Fruit fly (Drosophila melanogaster) whole organism, wandering third instar larva: ENCODE results near the gene Naa80.

Experiments
- Abd-B ChIP-seq: fragments of >200 bp; optimal IDR thresholded peaks from 2 replicates; lab custom pipeline; 2017; ENCODE audit warnings: missing biosample characterization, missing genetic modification characterization
- CG32264 ChIP-seq: fragments of 200-800 bp; sonication (Bioruptor generic); optimal IDR thresholded peaks from 2 replicates; lab custom pipeline; 2016; ENCODE audit warnings: missing biosample characterization, missing genetic modification characterization
- CrebA ChIP-seq: fragments of 200-800 bp; sonication (Bioruptor generic); optimal IDR thresholded peaks from 2 replicates; lab custom pipeline; 2016; ENCODE audit warnings: missing biosample characterization, mild to moderate bottlenecking, missing genetic modification characterization, borderline replicate concordance
- Dfd ChIP-seq: fragments of >200 bp; optimal IDR thresholded peaks from 2 replicates; lab custom pipeline; 2017; ENCODE audit warnings: missing biosample characterization, missing genetic modification characterization
- GATAd ChIP-seq: sonication (Bioruptor generic); optimal IDR thresholded peaks from 2 replicates; lab custom pipeline; 2016; ENCODE audit warnings: missing biosample characterization, missing genetic modification characterization
- Hnf4 ChIP-seq: fragments of 200-800 bp; sonication (Bioruptor generic); optimal IDR thresholded peaks from 2 replicates; lab custom pipeline; 2016; ENCODE audit warnings: missing biosample characterization, mild to moderate bottlenecking, missing genetic modification characterization
- Hr78 ChIP-seq: fragments of >200 bp; optimal IDR thresholded peaks from 2 replicates; lab custom pipeline; 2017; ENCODE audit warnings: missing biosample characterization, missing genetic modification characterization
- Mio ChIP-seq: sonication (Bioruptor generic); optimal IDR thresholded peaks from 2 replicates; lab custom pipeline; 2016; ENCODE audit warnings: missing biosample characterization, missing genetic modification characterization
- Rel ChIP-seq, 2 experiments: fragments of 200-800 bp; sonication (Bioruptor generic) in 1 of 2; optimal IDR thresholded peaks; 2 replicates in 1 of 2; 3 replicates in 1 of 2; lab custom pipeline; 2016 to 2019; ENCODE audit warnings: mild to moderate bottlenecking in 2 of 2, missing biosample characterization in 2 of 2, missing genetic modification characterization in 2 of 2, moderate library complexity in 1 of 2
- psq ChIP-seq: fragments of 200-800 bp; sonication (Bioruptor generic); optimal IDR thresholded peaks from 3 replicates; lab custom pipeline; 2017; ENCODE audit warnings: missing biosample characterization, mild to moderate bottlenecking, missing genetic modification characterization, moderate library complexity
- sv ChIP-seq: fragments of 200-800 bp; sonication (Bioruptor generic); optimal IDR thresholded peaks from 3 replicates; lab custom pipeline; 2016; ENCODE audit warnings: missing biosample characterization, missing genetic modification characterization
- usp ChIP-seq: fragments of >200 bp; optimal IDR thresholded peaks from 2 replicates; lab custom pipeline; 2017; ENCODE audit warnings: missing biosample characterization, missing genetic modification characterization

DNA sequence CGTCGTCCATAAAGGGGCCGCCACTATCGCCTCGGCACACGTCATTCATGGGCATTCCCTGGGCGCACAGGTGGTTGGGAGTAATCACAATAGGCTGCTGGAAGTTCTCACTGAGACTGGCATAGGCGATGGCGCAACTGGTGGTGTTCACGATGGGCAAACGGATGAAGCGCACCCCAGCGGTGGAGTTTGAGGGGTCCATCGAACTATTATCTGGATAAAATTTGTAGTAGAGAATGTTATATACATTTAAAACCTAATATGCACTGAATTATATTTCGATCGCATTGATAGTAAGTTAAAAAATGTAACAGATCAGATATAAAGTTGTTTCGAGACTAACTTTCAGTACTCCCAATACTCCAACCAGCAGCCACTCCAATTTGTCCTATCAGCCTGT is 24.4 kb upstream of the Naa80 start, which contains the start of gene CG31415:
- TF ChIP-seq CrebA (GFP tag; lab: Kevin White, UChicago), result no peak
- no peak for TF ChIP-seq Abd-B (GFP tag; lab: Kevin White, UChicago)
- no peak for TF ChIP-seq Hr78
- TF ChIP-seq psq (GFP tag; lab: Kevin White, UChicago), result no peak
- no peak for TF ChIP-seq usp
- TF ChIP-seq Dfd (GFP tag; lab: Kevin White, UChicago), result no peak
- TF ChIP-seq GATAd (GFP tag; lab: Kevin White, UChicago), result no peak
- no peak for TF ChIP-seq Hnf4 (GFP tag; lab: Kevin White, UChicago)
- no peak for TF ChIP-seq CG32264
- TF ChIP-seq Mio (GFP tag; lab: Kevin White, UChicago), result no peak
- no peak for TF ChIP-seq Rel (GFP tag; optimal IDR thresholded peaks at IDR 0.05; lab: Kevin White, UChicago)
- no peak for TF ChIP-seq Rel (tag; optimal IDR thresholded peaks at IDR 0.05; lab: Kevin White, UChicago)
- TF ChIP-seq sv (GFP tag; lab: Kevin White, UChicago), result no peak
